Fruit fly (Drosophila melanogaster): ENCODE measurements around the gene beat-IV.

The beat-IV gene

DNA sequence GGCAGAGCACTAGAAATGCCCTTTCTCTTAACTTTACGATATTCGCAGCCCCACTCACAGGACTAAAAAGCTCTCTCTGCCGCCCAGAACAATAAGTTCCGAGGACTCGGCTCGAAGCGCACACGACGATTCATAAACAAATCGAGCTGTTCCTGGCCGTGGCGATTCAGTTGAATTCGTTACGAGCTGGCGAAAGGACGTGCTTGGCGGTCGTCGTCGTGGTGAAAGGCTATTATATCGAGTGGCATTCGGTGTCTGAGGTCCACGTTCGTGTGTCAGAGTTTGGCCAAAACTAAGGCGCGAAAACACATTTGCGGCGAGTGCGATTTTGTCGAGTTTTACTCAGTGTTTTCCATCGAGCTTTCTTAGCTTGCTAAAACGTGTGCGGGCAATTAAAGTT, at the start of gene beat-IV:
beat-IV (plus strand) TSS at position 169 of the 400 bp plus-strand sequence.
- TF ChIP-seq Hr78 (GFP tag; optimal IDR thresholded peaks at IDR 0.05) (no peak), HLH106 (tag; optimal IDR thresholded peaks at IDR 0.05) (no peak), Sp1 (GFP tag; optimal IDR thresholded peaks at IDR 0.05) (no peak), Vsx2 (GFP tag; optimal IDR thresholded peaks at IDR 0.05; ENCODE audit: partially characterized antibody) (no peak), GATAd (GFP tag; optimal IDR thresholded peaks at IDR 0.05) (no peak), Myc (optimal IDR thresholded peaks at IDR 0.05) (no peak), lola (GFP tag; optimal IDR thresholded peaks at IDR 0.05) (no peak), pan (optimal IDR thresholded peaks at IDR 0.05) (no peak), Rel (GFP tag; optimal IDR thresholded peaks at IDR 0.05) (no peak), Rel (tag; optimal IDR thresholded peaks at IDR 0.05) (no peak), ey (GFP tag; optimal IDR thresholded peaks at IDR 0.05) (no peak), rgr (GFP tag; optimal IDR thresholded peaks at IDR 0.05) (no peak), br (GFP tag; optimal IDR thresholded peaks at IDR 0.05) (no peak), Mio (GFP tag; optimal IDR thresholded peaks at IDR 0.05) (no peak), h (GFP tag; optimal IDR thresholded peaks at IDR 0.05) (no peak), dmrt93B (GFP tag; optimal IDR thresholded peaks at IDR 0.05) (no peak), Hnf4 (GFP tag; optimal IDR thresholded peaks at IDR 0.05) (no peak), N (GFP tag; optimal IDR thresholded peaks at IDR 0.05) (no peak), sage (GFP tag; optimal IDR thresholded peaks at IDR 0.05) (no peak)

DNA sequence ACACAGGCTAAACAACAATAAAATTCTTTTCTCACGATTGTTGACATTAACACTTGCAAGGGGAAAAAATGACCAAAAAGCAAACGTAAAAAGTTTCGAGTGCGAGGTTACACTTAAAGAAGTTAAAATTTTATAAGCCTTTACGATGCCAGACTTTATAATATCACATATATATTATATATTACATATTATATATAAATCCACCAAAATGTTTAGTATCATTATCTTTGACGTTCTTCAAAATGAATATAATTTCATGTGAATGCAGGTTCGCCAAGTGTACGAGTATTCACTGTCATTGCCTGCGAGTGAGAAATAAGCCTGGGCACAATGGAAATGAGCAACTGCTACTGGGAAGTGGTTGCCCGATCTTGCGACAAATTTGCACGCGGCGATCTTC, 48.9 kb upstream of the beat-IV start:
- TF ChIP-seq Sp1 (GFP tag; optimal IDR thresholded peaks at IDR 0.05), result peak; percentile 82
- TF ChIP-seq jim (GFP tag; optimal IDR thresholded peaks at IDR 0.05), result no peak
- peak; percentile 73 for TF ChIP-seq OdsH (GFP tag; optimal IDR thresholded peaks at IDR 0.05)
- no peak for TF ChIP-seq lola (GFP tag; optimal IDR thresholded peaks at IDR 0.05)
- no peak for TF ChIP-seq Vsx2 (GFP tag; optimal IDR thresholded peaks at IDR 0.05; ENCODE audit: partially characterized antibody)
- TF ChIP-seq ey (GFP tag; optimal IDR thresholded peaks at IDR 0.05), result peak; percentile 15
- TF ChIP-seq tai (GFP tag; optimal IDR thresholded peaks at IDR 0.05), result no peak
- TF ChIP-seq Hnf4 (GFP tag; optimal IDR thresholded peaks at IDR 0.05), result peak; percentile 24
- no peak for TF ChIP-seq sv (GFP tag; optimal IDR thresholded peaks at IDR 0.05)
- no peak for TF ChIP-seq pan (optimal IDR thresholded peaks at IDR 0.05)
- TF ChIP-seq fru (GFP tag; optimal IDR thresholded peaks at IDR 0.05), result peak; percentile 74
- no peak for TF ChIP-seq dl (GFP tag; optimal IDR thresholded peaks at IDR 0.05; ENCODE audit: insufficient read depth in 1 of 2, partially characterized antibody in 2 of 2)
- peak; percentile 85 for TF ChIP-seq psq (GFP tag; optimal IDR thresholded peaks at IDR 0.05)
- no peak for TF ChIP-seq Hr78 (GFP tag; optimal IDR thresholded peaks at IDR 0.05)
- TF ChIP-seq GATAd (GFP tag; optimal IDR thresholded peaks at IDR 0.05), result no peak
- TF ChIP-seq Mio (GFP tag; optimal IDR thresholded peaks at IDR 0.05), result no peak
- no peak for TF ChIP-seq dsf (GFP tag; optimal IDR thresholded peaks at IDR 0.05; ENCODE audit: borderline replicate concordance)
- TF ChIP-seq sage (GFP tag; optimal IDR thresholded peaks at IDR 0.05), result peak; percentile 40
- no peak for TF ChIP-seq br (GFP tag; optimal IDR thresholded peaks at IDR 0.05)
- TF ChIP-seq Hr83 (GFP tag; optimal IDR thresholded peaks at IDR 0.05; ENCODE audit: poor library complexity, severe bottlenecking), result no peak
- TF ChIP-seq HLH106 (tag; optimal IDR thresholded peaks at IDR 0.05), result peak; percentile 72
- no peak for TF ChIP-seq CrebA (GFP tag; optimal IDR thresholded peaks at IDR 0.05; ENCODE audit: borderline replicate concordance)
- no peak for TF ChIP-seq usp (GFP tag; optimal IDR thresholded peaks at IDR 0.05)
- no peak for TF ChIP-seq Dif (GFP tag; optimal IDR thresholded peaks at IDR 0.05; ENCODE audit: partially characterized antibody)
- no peak for TF ChIP-seq Dfd (GFP tag; optimal IDR thresholded peaks at IDR 0.05)
- no peak for TF ChIP-seq N (GFP tag; optimal IDR thresholded peaks at IDR 0.05)
- no peak for TF ChIP-seq CG32264 (GFP tag; optimal IDR thresholded peaks at IDR 0.05)
- no peak for TF ChIP-seq Abd-B (GFP tag; optimal IDR thresholded peaks at IDR 0.05)
- TF ChIP-seq foxo (GFP tag; optimal IDR thresholded peaks at IDR 0.05), result peak in 1 of 2 experiments; percentile 57
- TF ChIP-seq brk (GFP tag; optimal IDR thresholded peaks at IDR 0.05), result peak; percentile 74
- peak; percentile 70 for TF ChIP-seq h (GFP tag; optimal IDR thresholded peaks at IDR 0.05)
- no peak for TF ChIP-seq CG9705 (GFP tag; optimal IDR thresholded peaks at IDR 0.05)
- TF ChIP-seq woc (GFP tag; optimal IDR thresholded peaks at IDR 0.05), result peak; percentile 35
- no peak for TF ChIP-seq Rel (GFP tag; optimal IDR thresholded peaks at IDR 0.05)
- no peak for TF ChIP-seq Rel (tag; optimal IDR thresholded peaks at IDR 0.05)
- TF ChIP-seq Myc (optimal IDR thresholded peaks at IDR 0.05), result no peak
- no peak for TF ChIP-seq Jra (GFP tag; optimal IDR thresholded peaks at IDR 0.05)
- TF ChIP-seq rgr (GFP tag; optimal IDR thresholded peaks at IDR 0.05), result peak; percentile 74
- peak; percentile 56 for TF ChIP-seq dmrt93B (GFP tag; optimal IDR thresholded peaks at IDR 0.05)
